Worm (Caenorhabditis elegans): ENCODE measurements around the gene F53G2.1.

Gene F53G2.1

ce11 chrII:2488386-2488785 lies at the start of gene F53G2.1:
Gene F53G2.1 (plus strand): TSS chrII:2488686.
- TF ChIP-seq lir-3 (tag; optimal IDR thresholded peaks at IDR 0.05; ENCODE audit: poor library complexity) (no peak), unc-62 (GFP tag; optimal IDR thresholded peaks at IDR 0.05) (no peak), zag-1 (tag; optimal IDR thresholded peaks at IDR 0.05) (no peak), nhr-71 (tag; optimal IDR thresholded peaks at IDR 0.05) (no peak), nhr-77 (tag; optimal IDR thresholded peaks at IDR 0.05) (no peak), unc-30 (tag; optimal IDR thresholded peaks at IDR 0.05) (no peak), C04F5.9 (tag; optimal IDR thresholded peaks at IDR 0.05) (no peak), egl-13 (tag; optimal IDR thresholded peaks at IDR 0.05) (no peak), elt-3 (tag; optimal IDR thresholded peaks at IDR 0.05) (no peak), ztf-4 (tag; optimal IDR thresholded peaks at IDR 0.05) (no peak), lin-39 (tag; optimal IDR thresholded peaks at IDR 0.05) (no peak), unc-86 (tag; optimal IDR thresholded peaks at IDR 0.05) (no peak), rnt-1 (tag; optimal IDR thresholded peaks at IDR 0.05) (no peak), C16A3.4 (tag; optimal IDR thresholded peaks at IDR 0.05) (no peak), ceh-8 (GFP tag; optimal IDR thresholded peaks at IDR 0.05) (no peak)

DNA sequence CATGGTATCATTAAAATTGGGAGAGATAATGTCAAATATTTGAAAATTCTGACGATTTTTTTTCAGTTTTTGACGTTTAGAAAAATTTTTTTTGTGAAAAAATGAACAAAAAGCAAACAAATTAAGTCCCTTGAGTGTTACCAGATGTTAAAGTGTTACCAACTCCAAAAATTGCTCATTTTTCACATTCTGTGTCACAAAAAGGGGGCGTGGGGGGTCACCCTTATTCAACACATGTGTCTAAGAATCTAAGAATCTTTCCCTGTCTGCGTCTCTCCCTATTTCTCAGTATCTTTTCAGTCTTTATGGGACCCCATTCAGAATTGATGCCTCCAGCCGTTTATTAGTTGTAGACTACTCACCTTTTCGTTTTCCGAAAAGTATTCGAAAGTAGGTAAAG lies 49.5 kb upstream of the F53G2.1 start:
- TF ChIP-seq fkh-4 (tag; optimal IDR thresholded peaks at IDR 0.05; ENCODE audit: borderline replicate concordance) (peak; percentile 74), lin-13 (GFP tag; optimal IDR thresholded peaks at IDR 0.05) (no peak), ces-1 (GFP tag; optimal IDR thresholded peaks at IDR 0.05) (no peak), dsc-1 (tag; optimal IDR thresholded peaks at IDR 0.05) (peak; percentile 91), F16B12.6 (tag; optimal IDR thresholded peaks at IDR 0.05) (no peak), lin-15B (tag; optimal IDR thresholded peaks at IDR 0.05) (no peak), efl-1 (optimal IDR thresholded peaks at IDR 0.05) (no peak), efl-1 (GFP tag; optimal IDR thresholded peaks at IDR 0.05 in 1 of 2) (peak in 1 of 2 experiments; percentile 9), aly-2 (tag; optimal IDR thresholded peaks at IDR 0.05) (no peak), unc-130 (tag; optimal IDR thresholded peaks at IDR 0.05) (no peak)

DNA sequence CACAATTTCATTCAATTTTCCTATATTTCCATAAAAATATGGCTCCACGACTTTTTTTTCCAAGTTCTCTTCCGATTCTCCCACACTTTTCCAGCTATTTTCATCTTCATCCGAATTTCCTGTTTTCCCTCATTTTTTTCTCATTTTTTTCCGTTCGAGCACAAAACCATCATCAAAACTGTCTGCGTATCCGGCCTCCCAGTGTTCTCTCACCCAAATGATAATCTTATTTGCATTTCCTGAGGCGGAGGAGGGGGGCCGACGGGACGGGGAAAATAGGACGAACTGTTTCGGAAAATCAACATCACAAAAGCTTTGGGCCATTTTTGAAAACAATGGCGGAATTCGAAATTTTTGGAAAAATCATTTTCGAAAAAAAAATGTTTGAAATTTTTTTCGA lies 48.2 kb upstream of the F53G2.1 start:
- TF ChIP-seq mdl-1 (tag; optimal IDR thresholded peaks at IDR 0.05): no peak
- TF ChIP-seq rnt-1 (tag; optimal IDR thresholded peaks at IDR 0.05): no peak

DNA sequence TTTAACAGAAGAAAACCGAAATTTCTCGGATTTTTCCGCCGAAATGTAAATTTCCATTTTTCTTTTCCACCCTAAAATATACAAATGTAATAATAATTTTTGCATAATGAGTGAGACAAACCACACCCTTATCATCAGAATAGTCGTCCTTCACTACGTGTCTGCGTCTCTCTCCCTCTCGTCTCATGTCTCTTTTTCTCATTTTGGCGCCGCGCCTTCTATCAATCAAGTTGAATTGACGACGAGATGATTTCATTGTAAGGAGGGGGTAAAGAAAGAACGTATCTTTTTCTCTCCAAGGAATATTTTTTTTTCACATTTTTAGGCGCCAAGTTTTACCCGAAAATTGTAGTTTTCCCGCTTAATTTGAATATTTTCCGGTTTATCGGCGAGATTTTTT lies 46.2 kb upstream of the F53G2.1 start:
- peak; percentile 37 for TF ChIP-seq nhr-71 (tag; optimal IDR thresholded peaks at IDR 0.05)
- TF ChIP-seq elt-3 (tag; optimal IDR thresholded peaks at IDR 0.05): peak in 1 of 6 experiments; percentile 34
- no peak for TF ChIP-seq lin-15B (tag; optimal IDR thresholded peaks at IDR 0.05)
- no peak for TF ChIP-seq aly-2 (tag; optimal IDR thresholded peaks at IDR 0.05)
- TF ChIP-seq nhr-20 (tag; optimal IDR thresholded peaks at IDR 0.05): peak; percentile 54
- TF ChIP-seq fos-1 (tag; optimal IDR thresholded peaks at IDR 0.05): peak; percentile 20
- TF ChIP-seq lir-3 (tag; optimal IDR thresholded peaks at IDR 0.05; ENCODE audit: poor library complexity): no peak
- 0 out of 2 replicates have a peak, but pooled peaks have one; percentile 3 for TF ChIP-seq nhr-19 (GFP tag; conservative IDR thresholded peaks at IDR 0.05)
- TF ChIP-seq F16B12.6 (tag; optimal IDR thresholded peaks at IDR 0.05): no peak
- TF ChIP-seq efl-1 (optimal IDR thresholded peaks at IDR 0.05): peak in 1 of 2 experiments; percentile 20
- peak in 1 of 2 experiments; percentile 92 for TF ChIP-seq efl-1 (GFP tag; optimal IDR thresholded peaks at IDR 0.05 in 1 of 2)
- no peak for TF ChIP-seq dsc-1 (tag; optimal IDR thresholded peaks at IDR 0.05)
- peak in 1 of 2 experiments; percentile 53 for TF ChIP-seq lin-35 (GFP tag; optimal IDR thresholded peaks at IDR 0.05)
- TF ChIP-seq nhr-85 (tag): peak; percentile 81
- no peak for TF ChIP-seq isw-1 (GFP tag; IDR thresholded peaks at IDR 0.05)
- no peak for TF ChIP-seq ets-5 (GFP tag; IDR thresholded peaks at IDR 0.05)
- TF ChIP-seq snu-23 (GFP tag; optimal IDR thresholded peaks at IDR 0.05): peak; percentile 40
- no peak for TF ChIP-seq egl-27 (tag; optimal IDR thresholded peaks at IDR 0.05)
- TF ChIP-seq elt-2 (tag; optimal IDR thresholded peaks at IDR 0.05): peak; percentile 12
- no peak for TF ChIP-seq ama-1 (optimal IDR thresholded peaks at IDR 0.05)
- TF ChIP-seq rnt-1 (tag; optimal IDR thresholded peaks at IDR 0.05): no peak
- no peak for TF ChIP-seq swsn-7 (tag; optimal IDR thresholded peaks at IDR 0.05)
- no peak for TF ChIP-seq mef-2 (tag; optimal IDR thresholded peaks at IDR 0.05)
- TF ChIP-seq ces-1 (GFP tag; optimal IDR thresholded peaks at IDR 0.05): no peak
- no peak for TF ChIP-seq alr-1 (tag; optimal IDR thresholded peaks at IDR 0.05; ENCODE audit: borderline replicate concordance)
- no peak for TF ChIP-seq ztf-11 (tag; optimal IDR thresholded peaks at IDR 0.05)
- no peak for TF ChIP-seq ceh-88 (GFP tag; IDR thresholded peaks at IDR 0.05)
- no peak for TF ChIP-seq nhr-237 (tag; optimal IDR thresholded peaks at IDR 0.05)
- no peak for TF ChIP-seq lin-39 (tag; optimal IDR thresholded peaks at IDR 0.05)
- TF ChIP-seq mdl-1 (tag; optimal IDR thresholded peaks at IDR 0.05): peak in 1 of 2 experiments; percentile 8
- no peak for TF ChIP-seq ztf-4 (tag; optimal IDR thresholded peaks at IDR 0.05)
- TF ChIP-seq nhr-11 (tag; optimal IDR thresholded peaks at IDR 0.05): no peak
- TF ChIP-seq C04F5.9 (tag; optimal IDR thresholded peaks at IDR 0.05): no peak
- peak; percentile 70 for TF ChIP-seq lin-14 (GFP tag; optimal IDR thresholded peaks at IDR 0.05)
- TF ChIP-seq grh-1 (GFP tag; IDR thresholded peaks at IDR 0.05): no peak
